Worm (Caenorhabditis elegans) whole organism, L2 larva: ENCODE measurements around the gene dot-1.3.

Source experiments
- aly-2 ChIP-seq: fragments of 150-350 bp; optimal IDR thresholded peaks from 2 replicates; lab custom pipeline; 2014; ENCODE audit warnings: missing biosample characterization, missing genetic modification characterization
- fos-1 ChIP-seq: fragments of 150-350 bp; optimal IDR thresholded peaks from 2 replicates; lab custom pipeline; 2014; ENCODE audit warnings: missing biosample characterization, missing genetic modification characterization
- mdl-1 ChIP-seq, 2 experiments: fragments of 150-350 bp in 1 of 2; sonication (generic microtip) in 1 of 2; optimal IDR thresholded peaks; 2 replicates each; lab custom pipeline; 2017; ENCODE audit warnings: missing biosample characterization in 2 of 2, missing genetic modification characterization in 2 of 2
- skn-1 ChIP-seq: sonication (generic microtip); optimal IDR thresholded peaks from 2 replicates; lab custom pipeline; 2017; ENCODE audit warnings: missing biosample characterization, missing genetic modification characterization
- sma-9 ChIP-seq, 2 experiments: fragments of 150-350 bp in 1 of 2; sonication (generic microtip) in 1 of 2; optimal IDR thresholded peaks; 2 replicates each; lab custom pipeline; 2014 to 2016; ENCODE audit warnings: missing genetic modification characterization in 2 of 2, mild to moderate bottlenecking in 1 of 2, missing biosample characterization in 1 of 2, missing compliant biosample characterization in 1 of 2, missing genetic modification reagents in 1 of 2, moderate library complexity in 1 of 2
- ztf-11 ChIP-seq: sonication (generic microtip); optimal IDR thresholded peaks from 2 replicates; lab custom pipeline; 2017; ENCODE audit warnings: missing biosample characterization, missing genetic modification characterization

ce11 chrX:12299834-12300233 lies 2.8 kb downstream of the dot-1.3 start, which contains the start of gene W06D11.5:
- TF ChIP-seq aly-2, result no peak
- no peak for TF ChIP-seq ztf-11
- no peak for TF ChIP-seq mdl-1 (tag; optimal IDR thresholded peaks at IDR 0.05; lab: Kevin White, UChicago)
- no peak for TF ChIP-seq fos-1 (tag; lab: Kevin White, UChicago)
- TF ChIP-seq skn-1 (tag; lab: Kevin White, UChicago), result no peak
- TF ChIP-seq sma-9 (GFP tag; optimal IDR thresholded peaks at IDR 0.05; lab: Kevin White, UChicago), result no peak
- TF ChIP-seq sma-9 (tag; optimal IDR thresholded peaks at IDR 0.05; lab: Kevin White, UChicago), result no peak
